Worm (Caenorhabditis elegans) whole organism, L4 larva: ENCODE measurements around the gene C25H3.11.

ENCODE experiments used
- D1046.2 ChIP-seq: fragments of 200-800 bp; sonication (Bioruptor generic); IDR thresholded peaks from 2 replicates; pipeline ENCODE4 v1.3.6; 2022; ENCODE audit warnings: missing genetic modification characterization, missing compliant biosample characterization
- F10B5.3 ChIP-seq: sonication (generic microtip); optimal IDR thresholded peaks from 2 replicates; lab custom pipeline; 2016; ENCODE audit warnings: mild to moderate bottlenecking, missing genetic modification characterization, missing compliant biosample characterization
- F44E2.7 ChIP-seq: fragments of 200-800 bp; sonication (Bioruptor generic); IDR thresholded peaks from 2 replicates; pipeline ENCODE4 v2.1.2; 2022; ENCODE audit warnings: missing genetic modification characterization, missing compliant biosample characterization
- R02D3.7 ChIP-seq: fragments of 150-350 bp; sonication (generic microtip); optimal IDR thresholded peaks from 3 replicates; lab custom pipeline; 2014; ENCODE audit warnings: missing biosample characterization, missing genetic modification characterization
- T26A8.4 ChIP-seq: fragments of 200-800 bp; sonication (Bioruptor generic); IDR thresholded peaks from 2 replicates; pipeline ENCODE4 v1.3.6; 2022; ENCODE audit warnings: missing genetic modification characterization, missing compliant biosample characterization
- Y48G9A.11 ChIP-seq: fragments of 200-800 bp; sonication (Bioruptor generic); IDR thresholded peaks from 2 replicates; pipeline ENCODE4 v1.3.6; 2022; ENCODE audit warnings: missing genetic modification reagents, missing genetic modification characterization, missing compliant biosample characterization
- Y5F2A.4 ChIP-seq: fragments of 200-800 bp; sonication (Bioruptor generic); optimal IDR thresholded peaks from 2 replicates; lab custom pipeline; 2018; ENCODE audit warnings: mild to moderate bottlenecking, missing genetic modification characterization, missing compliant biosample characterization
- aha-1 ChIP-seq: fragments of 150-350 bp; peaks from one replicate; lab custom pipeline; 2014; ENCODE audit warnings: missing biosample characterization, missing genetic modification characterization
- ama-1 ChIP-seq: fragments of 150-350 bp; optimal IDR thresholded peaks from 2 replicates; lab custom pipeline; 2014; ENCODE audit warnings: inconsistent platforms, mixed read lengths
- ceh-28 ChIP-seq: fragments of 150-350 bp; optimal IDR thresholded peaks from 2 replicates; lab custom pipeline; 2014; ENCODE audit warnings: missing biosample characterization, missing genetic modification reagents, missing genetic modification characterization
- ceh-32 ChIP-seq: sonication (generic microtip); optimal IDR thresholded peaks from 2 replicates; lab custom pipeline; 2016; ENCODE audit warnings: mild to moderate bottlenecking, missing genetic modification characterization, missing compliant biosample characterization; ENCODE audit not compliant: poor library complexity
- ceh-82 ChIP-seq: sonication (generic microtip); optimal IDR thresholded peaks from 2 replicates; lab custom pipeline; 2017; ENCODE audit warnings: missing biosample characterization, missing genetic modification characterization
- ces-1 ChIP-seq: fragments of 150-350 bp; sonication (generic microtip); optimal IDR thresholded peaks from 4 replicates; lab custom pipeline; 2014; ENCODE audit warnings: missing biosample characterization, missing genetic modification reagents, missing genetic modification characterization
- daf-12 ChIP-seq: fragments of 150-350 bp; optimal IDR thresholded peaks from 2 replicates; lab custom pipeline; 2014; ENCODE audit warnings: missing biosample characterization, missing genetic modification reagents, missing genetic modification characterization
- daf-16 ChIP-seq, 3 experiments: sonication (generic microtip); optimal IDR thresholded peaks; 2 replicates each; lab custom pipeline; 2016 to 2017; ENCODE audit warnings: missing genetic modification characterization in 3 of 3, missing genetic modification reagents in 3 of 3, mild to moderate bottlenecking in 2 of 3, missing compliant biosample characterization in 2 of 3, missing biosample characterization in 1 of 3, moderate library complexity in 1 of 3
- daf-19 ChIP-seq: fragments of 200-800 bp; sonication (Bioruptor generic); conservative IDR thresholded peaks from 2 replicates; pipeline ENCODE4 v1.3.6; 2022; ENCODE audit warnings: missing genetic modification characterization, missing compliant biosample characterization
- dmd-6 ChIP-seq: fragments of 200-800 bp; sonication (Bioruptor generic); IDR thresholded peaks from 2 replicates; pipeline ENCODE4 v1.3.6; 2022; ENCODE audit warnings: missing genetic modification reagents, missing genetic modification characterization, missing compliant biosample characterization
- dmd-9 ChIP-seq: fragments of 200-800 bp; sonication (Bioruptor generic); IDR thresholded peaks from 2 replicates; pipeline ENCODE4 v1.3.6; 2022; ENCODE audit warnings: missing genetic modification reagents, missing genetic modification characterization, missing compliant biosample characterization
- dpl-1 ChIP-seq: fragments of 150-350 bp; optimal IDR thresholded peaks from 2 replicates; lab custom pipeline; 2014; ENCODE audit warnings: missing biosample characterization, missing genetic modification reagents, missing genetic modification characterization
- duxl-1 ChIP-seq: sonication (generic microtip); optimal IDR thresholded peaks from 2 replicates; lab custom pipeline; 2016; ENCODE audit warnings: mild to moderate bottlenecking, missing genetic modification characterization, moderate library complexity, missing compliant biosample characterization; ENCODE audit not compliant: poor library complexity
- dve-1 ChIP-seq: sonication (generic microtip); optimal IDR thresholded peaks from 2 replicates; lab custom pipeline; 2017; ENCODE audit warnings: antibody characterized with exemption, mild to moderate bottlenecking, missing genetic modification characterization, missing compliant biosample characterization; ENCODE audit not compliant: insufficient read depth
- gei-8 ChIP-seq: fragments of 200-800 bp; sonication (Bioruptor generic); optimal IDR thresholded peaks from 2 replicates; lab custom pipeline; 2018; ENCODE audit warnings: mild to moderate bottlenecking, missing genetic modification characterization, missing compliant biosample characterization
- hlh-11 ChIP-seq: fragments of 200-800 bp; sonication (Bioruptor generic); optimal IDR thresholded peaks from 2 replicates; lab custom pipeline; 2018; ENCODE audit warnings: mild to moderate bottlenecking, missing genetic modification characterization, missing compliant biosample characterization
- hlh-30 ChIP-seq: sonication (generic microtip); optimal IDR thresholded peaks from 2 replicates; lab custom pipeline; 2017; ENCODE audit warnings: antibody characterized with exemption, mild to moderate bottlenecking, missing genetic modification characterization, missing compliant biosample characterization; ENCODE audit not compliant: insufficient read depth
- hmg-1.1 ChIP-seq: fragments of 200-800 bp; sonication (Bioruptor generic); IDR thresholded peaks from 2 replicates; pipeline ENCODE4 v1.3.6; 2022; ENCODE audit warnings: missing genetic modification reagents, missing genetic modification characterization, missing compliant biosample characterization
- jun-1 ChIP-seq: fragments of 150-350 bp; optimal IDR thresholded peaks from 2 replicates; lab custom pipeline; 2014; ENCODE audit warnings: missing biosample characterization, missing genetic modification reagents, missing genetic modification characterization
- lin-1 ChIP-seq: fragments of 200-800 bp; sonication (Bioruptor generic); IDR thresholded peaks from 2 replicates; pipeline ENCODE4 v1.3.6; 2022; ENCODE audit warnings: missing genetic modification reagents, missing genetic modification characterization, missing compliant biosample characterization
- lin-13 ChIP-seq: fragments of 150-350 bp; optimal IDR thresholded peaks from 2 replicates; lab custom pipeline; 2014; ENCODE audit warnings: missing biosample characterization, missing genetic modification reagents, missing genetic modification characterization
- lin-39 ChIP-seq: fragments of 150-350 bp; optimal IDR thresholded peaks from 2 replicates; lab custom pipeline; 2014; ENCODE audit warnings: missing biosample characterization, missing genetic modification reagents, missing genetic modification characterization
- lsy-2 ChIP-seq, 2 experiments: fragments of 150-350 bp in 1 of 2; sonication (generic microtip) in 1 of 2; optimal IDR thresholded peaks; 2 replicates each; lab custom pipeline; 2014 to 2017; ENCODE audit warnings: missing biosample characterization in 2 of 2, missing genetic modification characterization in 2 of 2
- mdl-1 ChIP-seq, 2 experiments: fragments of 150-350 bp in 1 of 2; sonication (generic microtip) in 1 of 2; optimal IDR thresholded peaks; 2 replicates each; lab custom pipeline; 2014 to 2017; ENCODE audit warnings: missing biosample characterization in 2 of 2, missing genetic modification characterization in 2 of 2
- mep-1 ChIP-seq: fragments of 150-350 bp; sonication (generic microtip); optimal IDR thresholded peaks from 3 replicates; lab custom pipeline; 2014; ENCODE audit warnings: missing biosample characterization, missing genetic modification characterization
- mxl-3 ChIP-seq: fragments of 200-800 bp; sonication (Bioruptor generic); optimal IDR thresholded peaks from 2 replicates; lab custom pipeline; 2018; ENCODE audit warnings: mild to moderate bottlenecking, missing genetic modification characterization, missing compliant biosample characterization
- nhr-102 ChIP-seq: sonication (generic microtip); optimal IDR thresholded peaks from 2 replicates; lab custom pipeline; 2016; ENCODE audit warnings: mild to moderate bottlenecking, missing genetic modification characterization, moderate library complexity, missing compliant biosample characterization
- nhr-237 ChIP-seq: sonication (generic microtip); optimal IDR thresholded peaks from 2 replicates; lab custom pipeline; 2017; ENCODE audit warnings: missing biosample characterization, missing genetic modification characterization
- nhr-25 ChIP-seq: sonication (generic microtip); optimal IDR thresholded peaks from 2 replicates; lab custom pipeline; 2017; ENCODE audit warnings: missing genetic modification characterization, mild to moderate bottlenecking, missing compliant biosample characterization, antibody characterized with exemption, moderate library complexity, borderline replicate concordance; ENCODE audit not compliant: insufficient read depth
- nhr-28 ChIP-seq: fragments of 150-350 bp; optimal IDR thresholded peaks from 2 replicates; lab custom pipeline; 2014; ENCODE audit warnings: missing biosample characterization, missing genetic modification characterization
- nhr-41 ChIP-seq: fragments of 200-800 bp; sonication (Bioruptor generic); IDR thresholded peaks from 2 replicates; pipeline ENCODE4 v1.3.6; 2022; ENCODE audit warnings: missing genetic modification reagents, missing genetic modification characterization, missing compliant biosample characterization
- nhr-48 ChIP-seq: sonication (generic microtip); optimal IDR thresholded peaks from 2 replicates; lab custom pipeline; 2016; ENCODE audit warnings: mild to moderate bottlenecking, missing genetic modification characterization, missing compliant biosample characterization
- php-3 ChIP-seq: fragments of 200-800 bp; sonication (Bioruptor generic); IDR thresholded peaks from 2 replicates; pipeline ENCODE4 v1.3.6; 2022; ENCODE audit warnings: missing genetic modification reagents, missing genetic modification characterization, missing compliant biosample characterization
- pqm-1 ChIP-seq: sonication (generic microtip); optimal IDR thresholded peaks from 2 replicates; lab custom pipeline; 2017; ENCODE audit warnings: missing biosample characterization, missing genetic modification characterization
- rbr-2 ChIP-seq: sonication (generic microtip); optimal IDR thresholded peaks from 2 replicates; lab custom pipeline; 2016; ENCODE audit warnings: missing genotype, missing genetic modification characterization, missing compliant biosample characterization
- snpc-1.2 ChIP-seq: fragments of 200-800 bp; sonication (Bioruptor generic); IDR thresholded peaks from 2 replicates; pipeline ENCODE4 v1.3.6; 2022; ENCODE audit warnings: missing genetic modification reagents, missing genetic modification characterization, missing compliant biosample characterization
- spr-3 ChIP-seq: fragments of 200-800 bp; sonication (Bioruptor generic); optimal IDR thresholded peaks from 2 replicates; lab custom pipeline; 2018; ENCODE audit warnings: mild to moderate bottlenecking, missing genetic modification characterization, missing compliant biosample characterization
- tag-97 ChIP-seq: fragments of 200-800 bp; sonication (Bioruptor generic); IDR thresholded peaks from 2 replicates; pipeline ENCODE4 v1.3.6; 2022; ENCODE audit warnings: missing genetic modification characterization, missing compliant biosample characterization
- unc-39 ChIP-seq: sonication (generic microtip); optimal IDR thresholded peaks from 2 replicates; lab custom pipeline; 2017; ENCODE audit warnings: missing biosample characterization, missing genetic modification characterization
- unc-62 ChIP-seq, 3 experiments: fragments of 150-350 bp in 1 of 3; sonication (generic microtip); optimal IDR thresholded peaks in 2 of 3; peaks in 1 of 3; 1 replicate in 1 of 3; 2 replicates in 2 of 3; lab custom pipeline; 2014 to 2017; ENCODE audit warnings: missing biosample characterization in 3 of 3, missing genetic modification characterization in 3 of 3, missing genetic modification reagents in 3 of 3, missing genotype in 1 of 3
- zfp-2 ChIP-seq: sonication (generic microtip); optimal IDR thresholded peaks from 2 replicates; lab custom pipeline; 2016; ENCODE audit warnings: mild to moderate bottlenecking, missing genetic modification characterization, missing compliant biosample characterization
- zfp-3 ChIP-seq: fragments of 200-800 bp; sonication (Bioruptor generic); conservative IDR thresholded peaks from 2 replicates; pipeline ENCODE4 v1.3.6; 2022; ENCODE audit warnings: missing genetic modification reagents, missing genetic modification characterization, missing compliant biosample characterization

C25H3.11 gene

ce11 chrII:5702611-5703192, 13.9 kb upstream of the C25H3.11 start (continued):
- no peak for TF ChIP-seq R02D3.7 (tag; lab: Kevin White, UChicago)
- TF ChIP-seq F44E2.7 (GFP tag; lab: Robert Waterston, UW), result no peak
- no peak for TF ChIP-seq nhr-28 (tag; lab: Kevin White, UChicago)
- TF ChIP-seq mdl-1 (tag; optimal IDR thresholded peaks at IDR 0.05; lab: Kevin White, UChicago), result peak in 1 of 2 experiments; percentile 38
- TF ChIP-seq ama-1 (lab: Kevin White, UChicago), result no peak
- no peak for TF ChIP-seq ceh-28
- TF ChIP-seq dpl-1 (GFP tag; lab: Kevin White, UChicago), result peak; percentile 3
- no peak for TF ChIP-seq lin-13
- no peak for TF ChIP-seq dmd-6 (GFP tag; lab: Robert Waterston, UW)
- peak; percentile 0 for TF ChIP-seq dve-1 (tag; lab: Kevin White, UChicago)
- peak in 1 of 2 experiments; percentile 44 for TF ChIP-seq unc-62 (GFP tag; optimal IDR thresholded peaks at IDR 0.05 in 1 of 2; lab: Kevin White, UChicago)
- no peak for TF ChIP-seq unc-62 (tag; optimal IDR thresholded peaks at IDR 0.05; lab: Kevin White, UChicago)
- TF ChIP-seq nhr-237 (tag; lab: Kevin White, UChicago), result no peak
- TF ChIP-seq tag-97, result no peak
- no peak for TF ChIP-seq lin-1 (GFP tag; lab: Robert Waterston, UW)
- no peak for TF ChIP-seq jun-1 (tag; lab: Kevin White, UChicago)
- TF ChIP-seq ceh-32 (tag; lab: Kevin White, UChicago), result no peak
- TF ChIP-seq daf-19 (GFP tag; lab: Robert Waterston, UW), result no peak
- no peak for TF ChIP-seq F10B5.3
- TF ChIP-seq dmd-9 (GFP tag; lab: Robert Waterston, UW), result no peak
- no peak for TF ChIP-seq pqm-1 (tag; lab: Kevin White, UChicago)
- TF ChIP-seq Y5F2A.4 (GFP tag; lab: Kevin White, UChicago), result no peak
- no peak for TF ChIP-seq ceh-82
- TF ChIP-seq D1046.2, result no peak
- no peak for TF ChIP-seq zfp-3 (GFP tag; lab: Robert Waterston, UW)
- TF ChIP-seq nhr-41 (GFP tag; lab: Robert Waterston, UW), result no peak
- TF ChIP-seq snpc-1.2, result no peak
- no peak for TF ChIP-seq hmg-1.1 (GFP tag; lab: Robert Waterston, UW)
- no peak for TF ChIP-seq gei-8
- peak; percentile 59 for TF ChIP-seq nhr-48 (tag; lab: Kevin White, UChicago)
- no peak for TF ChIP-seq unc-39

- TF ChIP-seq dve-1 (tag; lab: Kevin White, UChicago), result peak; percentile 87
- no peak for TF ChIP-seq R02D3.7 (tag; lab: Kevin White, UChicago)
- peak; percentile 86 for TF ChIP-seq hlh-30
- TF ChIP-seq nhr-41 (GFP tag; lab: Robert Waterston, UW), result no peak
- peak; percentile 45; the same call in 1 of the 2 replicates for TF ChIP-seq php-3 (GFP tag; lab: Robert Waterston, UW)
- no peak for TF ChIP-seq lin-39 (tag; lab: Kevin White, UChicago)
- TF ChIP-seq lsy-2 (tag; optimal IDR thresholded peaks at IDR 0.05; lab: Kevin White, UChicago), result peak in 1 of 2 experiments; percentile 76
- TF ChIP-seq mxl-3 (GFP tag; lab: Kevin White, UChicago), result no peak
- peak; percentile 66 for TF ChIP-seq nhr-102 (tag; lab: Kevin White, UChicago)
- peak; percentile 35 for TF ChIP-seq nhr-25 (tag; lab: Kevin White, UChicago)
- no peak for TF ChIP-seq zfp-2
- TF ChIP-seq Y48G9A.11 (GFP tag; lab: Robert Waterston, UW), result 0 out of 2 replicates have a peak, but pooled peaks have one; percentile 39
- peak; percentile 26 for TF ChIP-seq aha-1
- TF ChIP-seq hlh-11, result peak; percentile 64
- TF ChIP-seq duxl-1 (tag; lab: Kevin White, UChicago), result peak; percentile 76
- peak; percentile 30 for TF ChIP-seq jun-1 (tag; lab: Kevin White, UChicago)
- no peak for TF ChIP-seq daf-12 (tag; lab: Kevin White, UChicago)
- no peak for TF ChIP-seq daf-16 (GFP tag; optimal IDR thresholded peaks at IDR 0.05; lab: Kevin White, UChicago)
- TF ChIP-seq daf-16 (tag; optimal IDR thresholded peaks at IDR 0.05; lab: Kevin White, UChicago), result peak; percentile 60
- TF ChIP-seq ces-1 (GFP tag; lab: Kevin White, UChicago), result no peak
- peak; percentile 59 for TF ChIP-seq rbr-2 (tag; lab: Kevin White, UChicago)
- TF ChIP-seq mep-1 (tag; lab: Kevin White, UChicago), result peak; percentile 56
- peak; percentile 30 for TF ChIP-seq spr-3 (GFP tag; lab: Kevin White, UChicago)
- peak; percentile 31 for TF ChIP-seq dpl-1 (GFP tag; lab: Kevin White, UChicago)
- peak; percentile 78 for TF ChIP-seq T26A8.4
These were observed 12.6 kb upstream of the C25H3.11 start for ce11 chrII:5701485-5701884.
